Fruit fly (Drosophila melanogaster) whole organism, embryonic: ENCODE results near the gene pasi2.

Experiments used
- Atf-2 ChIP-seq: fragments of 200-800 bp; sonication (Bioruptor generic); optimal IDR thresholded peaks from 2 replicates; lab custom pipeline; 2016; ENCODE audit warnings: missing biosample characterization, missing genetic modification characterization
- Blimp-1 ChIP-seq: fragments of 200-800 bp; sonication (Bioruptor generic); optimal IDR thresholded peaks from 3 replicates; lab custom pipeline; 2018; ENCODE audit warnings: missing biosample characterization, missing genetic modification characterization, mild to moderate bottlenecking, moderate library complexity, missing genetic modification reagents
- CG10147 ChIP-seq: fragments of 200-800 bp; sonication (Bioruptor generic); optimal IDR thresholded peaks from 2 replicates; lab custom pipeline; 2019; ENCODE audit warnings: missing biosample characterization, mild to moderate bottlenecking, missing genetic modification characterization, moderate library complexity
- CG10366 ChIP-seq: fragments of 200-800 bp; sonication (Bioruptor generic); IDR thresholded peaks from 2 replicates; pipeline ENCODE4 v1.3.6; 2022; ENCODE audit warnings: missing biosample characterization, missing genetic modification characterization
- CG10543 ChIP-seq: fragments of 200-800 bp; sonication (Bioruptor generic); optimal IDR thresholded peaks from 3 replicates; lab custom pipeline; 2017; ENCODE audit warnings: missing biosample characterization, mild to moderate bottlenecking, missing genetic modification characterization, moderate library complexity
- CG11723 ChIP-seq: fragments of 200-800 bp; sonication (Bioruptor generic); optimal IDR thresholded peaks from 2 replicates; lab custom pipeline; 2017; ENCODE audit warnings: missing biosample characterization, mild to moderate bottlenecking, missing genetic modification characterization
- CG12659 ChIP-seq: fragments of 200-800 bp; sonication (Bioruptor generic); optimal IDR thresholded peaks from 3 replicates; lab custom pipeline; 2017; ENCODE audit warnings: mild to moderate bottlenecking, missing biosample characterization, missing genetic modification reagents, missing genetic modification characterization
- CG17186 ChIP-seq: fragments of 200-800 bp; sonication (Bioruptor generic); optimal IDR thresholded peaks from 3 replicates; lab custom pipeline; 2017; ENCODE audit warnings: missing biosample characterization, missing genetic modification reagents, missing genetic modification characterization
- CG17385 ChIP-seq: fragments of 200-800 bp; sonication (Bioruptor generic); optimal IDR thresholded peaks from 3 replicates; lab custom pipeline; 2018; ENCODE audit warnings: missing biosample characterization, mild to moderate bottlenecking, missing genetic modification characterization
- CG17802 ChIP-seq: fragments of 200-800 bp; sonication (Bioruptor generic); optimal IDR thresholded peaks from 2 replicates; lab custom pipeline; 2018; ENCODE audit warnings: missing biosample characterization, mild to moderate bottlenecking, missing genetic modification characterization, moderate library complexity
- CG2129 ChIP-seq: fragments of 200-800 bp; sonication (Bioruptor generic); IDR thresholded peaks from 2 replicates; pipeline ENCODE4 v1.3.6; 2022; ENCODE audit warnings: missing biosample characterization, missing genetic modification characterization; ENCODE audit not compliant: partially characterized antibody
- CG2875 ChIP-seq: fragments of 200-800 bp; sonication (Bioruptor generic); optimal IDR thresholded peaks from 2 replicates; lab custom pipeline; 2017; ENCODE audit warnings: missing biosample characterization, mild to moderate bottlenecking, missing genetic modification characterization, missing genetic modification reagents
- CG30020 ChIP-seq: fragments of 200-800 bp; optimal IDR thresholded peaks from 2 replicates; lab custom pipeline; 2019; ENCODE audit warnings: missing biosample characterization, mild to moderate bottlenecking, missing genetic modification characterization, moderate library complexity
- CG33213 ChIP-seq: fragments of 200-800 bp; sonication (Bioruptor generic); optimal IDR thresholded peaks from 3 replicates; lab custom pipeline; 2016; ENCODE audit warnings: missing biosample characterization, missing genetic modification characterization
- CG7357 ChIP-seq: fragments of 200-800 bp; sonication (Bioruptor generic); IDR thresholded peaks from 3 replicates; pipeline ENCODE4 v1.3.6; 2022; ENCODE audit warnings: missing biosample characterization, missing genetic modification characterization
- CG8281 ChIP-seq: fragments of 200-800 bp; sonication (Bioruptor generic); optimal IDR thresholded peaks from 2 replicates; lab custom pipeline; 2018; ENCODE audit warnings: missing biosample characterization, mild to moderate bottlenecking, missing genetic modification characterization, moderate library complexity
- CG8359 ChIP-seq: fragments of 200-800 bp; sonication (Bioruptor generic); optimal IDR thresholded peaks from 2 replicates; lab custom pipeline; 2017; ENCODE audit warnings: missing biosample characterization, mild to moderate bottlenecking, missing genetic modification characterization, borderline replicate concordance
- Chrac-16 ChIP-seq: fragments of 200-800 bp; sonication (Bioruptor generic); optimal IDR thresholded peaks from 3 replicates; lab custom pipeline; 2016; ENCODE audit warnings: missing biosample characterization, missing genetic modification characterization
- Dad ChIP-seq: fragments of 200-800 bp; sonication (Bioruptor generic); optimal IDR thresholded peaks from 3 replicates; lab custom pipeline; 2016; ENCODE audit warnings: missing biosample characterization, missing genetic modification characterization
- Dip2 ChIP-seq: fragments of 200-800 bp; sonication (Bioruptor generic); IDR thresholded peaks from 2 replicates; pipeline ENCODE4 v1.3.6; 2022; ENCODE audit warnings: missing biosample characterization, missing genetic modification characterization
- E2f2 ChIP-seq: fragments of 200-800 bp; sonication (Bioruptor generic); IDR thresholded peaks from 2 replicates; pipeline ENCODE4 v1.3.6; 2022; ENCODE audit warnings: missing biosample characterization, missing genetic modification characterization
- Hr51 ChIP-seq, 2 experiments: fragments of 200-800 bp; sonication (Bioruptor generic); optimal IDR thresholded peaks; 2 replicates in 1 of 2; 3 replicates in 1 of 2; lab custom pipeline; 2016 to 2018; ENCODE audit warnings: missing biosample characterization in 2 of 2, missing genetic modification characterization in 2 of 2, mild to moderate bottlenecking in 1 of 2, moderate library complexity in 1 of 2
- Hsf ChIP-seq: fragments of 200-800 bp; sonication (Bioruptor generic); optimal IDR thresholded peaks from 3 replicates; lab custom pipeline; 2016; ENCODE audit warnings: missing biosample characterization, missing genetic modification characterization
- Mad ChIP-seq: fragments of 200-800 bp; sonication (Bioruptor generic); optimal IDR thresholded peaks from 2 replicates; lab custom pipeline; 2016; ENCODE audit warnings: missing biosample characterization, missing genetic modification characterization
- Myb ChIP-seq: fragments of 200-800 bp; sonication (Bioruptor generic); optimal IDR thresholded peaks from 2 replicates; lab custom pipeline; 2016; ENCODE audit warnings: missing biosample characterization, missing genetic modification characterization
- NFAT ChIP-seq: fragments of 200-800 bp; sonication (Bioruptor generic); IDR thresholded peaks from 2 replicates; pipeline ENCODE4 v1.3.6; 2022; ENCODE audit warnings: missing biosample characterization, missing genetic modification characterization
- Nf-YB ChIP-seq: fragments of 200-800 bp; sonication (Bioruptor generic); optimal IDR thresholded peaks from 3 replicates; lab custom pipeline; 2019; ENCODE audit warnings: missing biosample characterization, mild to moderate bottlenecking, missing genetic modification characterization, moderate library complexity
- Rfx ChIP-seq: fragments of 200-800 bp; sonication (Bioruptor generic); IDR thresholded peaks from 2 replicates; pipeline ENCODE4 v1.3.6; 2022; ENCODE audit warnings: missing biosample characterization, missing genetic modification characterization
- Rx ChIP-seq: fragments of 200-800 bp; sonication (Bioruptor generic); IDR thresholded peaks from 2 replicates; pipeline ENCODE4 v1.3.6; 2022; ENCODE audit warnings: missing biosample characterization, missing genetic modification characterization
- Sry-β ChIP-seq: fragments of 200-800 bp; sonication (Bioruptor generic); optimal IDR thresholded peaks from 2 replicates; lab custom pipeline; 2018; ENCODE audit warnings: missing biosample characterization, mild to moderate bottlenecking, missing genetic modification characterization, moderate library complexity
- Vsx1 ChIP-seq: fragments of 200-800 bp; sonication (Bioruptor generic); optimal IDR thresholded peaks from 2 replicates; lab custom pipeline; 2017; ENCODE audit warnings: missing biosample characterization, mild to moderate bottlenecking, missing genetic modification characterization, missing genetic modification reagents
- Xbp1 ChIP-seq: fragments of 200-800 bp; sonication (Bioruptor generic); optimal IDR thresholded peaks from 3 replicates; lab custom pipeline; 2016; ENCODE audit warnings: missing biosample characterization, mild to moderate bottlenecking, missing genetic modification characterization
- ac ChIP-seq: fragments of 200-800 bp; sonication (Bioruptor generic); optimal IDR thresholded peaks from 3 replicates; lab custom pipeline; 2017; ENCODE audit warnings: missing biosample characterization, mild to moderate bottlenecking, missing genetic modification characterization
- ato ChIP-seq: fragments of 200-800 bp; sonication (Bioruptor generic); IDR thresholded peaks from 2 replicates; pipeline ENCODE4 v1.3.6; 2022; ENCODE audit warnings: missing biosample characterization, missing genetic modification characterization; ENCODE audit not compliant: partially characterized antibody
- cas ChIP-seq: fragments of 200-800 bp; sonication (Bioruptor generic); IDR thresholded peaks from 2 replicates; pipeline ENCODE4 v1.3.6; 2022; ENCODE audit warnings: missing biosample characterization, missing genetic modification characterization
- chif ChIP-seq, 2 experiments: fragments of 200-800 bp; sonication (Bioruptor generic); optimal IDR thresholded peaks; 3 replicates each; lab custom pipeline; 2016; ENCODE audit warnings: missing biosample characterization in 2 of 2, missing genetic modification characterization in 2 of 2
- croc ChIP-seq: fragments of 200-800 bp; sonication (Bioruptor generic); conservative IDR thresholded peaks from 3 replicates; pipeline ENCODE4 v1.3.6; 2022; ENCODE audit warnings: missing biosample characterization, missing genetic modification characterization
- da ChIP-seq: fragments of 200-800 bp; sonication (Bioruptor generic); optimal IDR thresholded peaks from 2 replicates; lab custom pipeline; 2016; ENCODE audit warnings: missing biosample characterization, missing genetic modification characterization
- dimm ChIP-seq: fragments of 200-800 bp; sonication (Bioruptor generic); IDR thresholded peaks from 2 replicates; pipeline ENCODE4 v1.3.6; 2022; ENCODE audit warnings: missing biosample characterization, missing genetic modification characterization
- eve ChIP-seq, 2 experiments: fragments of >200 bp; optimal IDR thresholded peaks; 2 replicates each; lab custom pipeline; 2017; ENCODE audit warnings: missing biosample characterization in 2 of 2, missing genetic modification characterization in 2 of 2
- exex ChIP-seq: fragments of 200-800 bp; sonication (Bioruptor generic); optimal IDR thresholded peaks from 4 replicates; lab custom pipeline; 2018; ENCODE audit warnings: missing biosample characterization, mild to moderate bottlenecking, missing genetic modification characterization, moderate library complexity
- fd102C ChIP-seq: fragments of 200-800 bp; sonication (Bioruptor generic); optimal IDR thresholded peaks from 2 replicates; lab custom pipeline; 2018; ENCODE audit warnings: missing biosample characterization, mild to moderate bottlenecking, missing genetic modification characterization, moderate library complexity
- fd64A ChIP-seq: fragments of 200-800 bp; sonication (Bioruptor generic); optimal IDR thresholded peaks from 3 replicates; lab custom pipeline; 2018; ENCODE audit warnings: missing biosample characterization, mild to moderate bottlenecking, missing genetic modification characterization
- gro ChIP-seq: fragments of 200-800 bp; sonication (Bioruptor generic); optimal IDR thresholded peaks from 2 replicates; lab custom pipeline; 2016; ENCODE audit warnings: missing biosample characterization, missing genetic modification characterization
- h ChIP-seq: fragments of >200 bp; optimal IDR thresholded peaks from 2 replicates; lab custom pipeline; 2017
- rib ChIP-seq: fragments of 200-800 bp; sonication (Bioruptor generic); IDR thresholded peaks from 2 replicates; pipeline ENCODE4 v1.3.6; 2022; ENCODE audit warnings: missing biosample characterization, missing genetic modification characterization
- scrt ChIP-seq: fragments of 200-800 bp; sonication (Bioruptor generic); optimal IDR thresholded peaks from 2 replicates; lab custom pipeline; 2018; ENCODE audit warnings: missing biosample characterization, mild to moderate bottlenecking, missing genetic modification characterization, moderate library complexity
- sna ChIP-seq: fragments of 200-800 bp; sonication (Bioruptor generic); IDR thresholded peaks from 2 replicates; pipeline ENCODE4 v1.3.6; 2022; ENCODE audit warnings: missing biosample characterization, missing genetic modification characterization; ENCODE audit not compliant: partially characterized antibody

pasi2 gene

DNA sequence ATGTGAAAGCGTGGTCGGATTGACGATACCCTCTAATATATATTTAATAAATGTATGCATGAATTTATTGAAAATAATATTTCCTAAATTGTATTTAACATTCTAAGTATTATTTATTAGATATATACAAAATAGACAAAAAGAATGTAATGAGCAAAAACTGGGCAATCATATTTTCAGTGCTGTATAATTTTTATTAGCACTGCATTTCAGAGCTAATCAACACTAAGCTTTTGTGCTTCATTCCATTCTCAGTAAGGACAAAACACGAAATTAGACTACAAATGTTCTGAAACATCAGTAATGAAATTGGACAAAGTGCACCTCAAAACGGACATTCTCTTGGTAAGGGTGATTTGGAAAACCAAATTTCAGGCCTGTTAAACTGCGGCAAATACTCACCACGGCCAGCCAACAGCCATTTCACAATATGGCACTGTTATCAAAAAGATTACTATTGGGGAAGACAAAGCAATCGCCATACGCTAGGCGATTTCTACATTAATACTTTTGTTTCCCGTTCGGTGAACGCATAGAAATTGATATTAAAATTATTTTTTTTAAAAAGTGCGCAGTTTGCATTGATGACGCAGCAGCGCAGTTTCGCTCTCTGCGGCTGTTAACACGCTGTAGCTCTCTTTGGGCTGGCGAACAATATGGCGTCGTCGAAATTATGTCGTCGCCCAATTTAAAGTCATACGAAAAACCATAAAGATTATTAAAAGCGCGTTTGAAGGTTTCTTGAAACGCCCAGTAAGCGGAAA lies 5.6 kb downstream of the pasi2 start (continued):
- peak; percentile 38 for TF ChIP-seq gro
- TF ChIP-seq ato = no peak
- peak; percentile 76 for TF ChIP-seq CG8281 (tag; lab: Kevin White, UChicago)
- TF ChIP-seq h = no peak
- TF ChIP-seq rib (GFP tag; lab: Robert Waterston, UW) = peak; percentile 66; the same call in 1 of the 2 replicates
- TF ChIP-seq CG30020 (tag; lab: Kevin White, UChicago) = peak; percentile 72
- TF ChIP-seq exex (tag; lab: Kevin White, UChicago) = peak; percentile 65
- no peak; the same call in 1 of the 2 replicates for TF ChIP-seq dimm (GFP tag; lab: Robert Waterston, UW)
- peak; percentile 70 for TF ChIP-seq CG7357 (GFP tag; lab: Robert Waterston, UW)
- TF ChIP-seq CG10366 (GFP tag; lab: Robert Waterston, UW) = peak; percentile 68
- TF ChIP-seq Hr51 (GFP tag; optimal IDR thresholded peaks at IDR 0.05; lab: Kevin White, UChicago) = peak; percentile 76 to 93
- TF ChIP-seq sna (GFP tag; lab: Robert Waterston, UW) = no peak
- TF ChIP-seq NFAT (GFP tag; lab: Robert Waterston, UW) = peak; percentile 63
- no peak for TF ChIP-seq CG2129
- peak; percentile 22 to 65 for TF ChIP-seq chif (GFP tag; optimal IDR thresholded peaks at IDR 0.05; lab: Kevin White, UChicago)
- peak; percentile 53 for TF ChIP-seq Atf-2
- TF ChIP-seq Dad (GFP tag; lab: Kevin White, UChicago) = peak; percentile 63
- peak; percentile 77 for TF ChIP-seq CG8359 (GFP tag; lab: Kevin White, UChicago)
- peak; percentile 80 for TF ChIP-seq CG11723 (GFP tag; lab: Kevin White, UChicago)
- peak; percentile 29 for TF ChIP-seq fd102C (GFP tag; lab: Kevin White, UChicago)
- peak; percentile 71 for TF ChIP-seq Hsf (GFP tag; lab: Kevin White, UChicago)
- peak in 1 of 2 experiments; percentile 93 for TF ChIP-seq eve (GFP tag; optimal IDR thresholded peaks at IDR 0.05; lab: Kevin White, UChicago)
- TF ChIP-seq Blimp-1 (GFP tag; lab: Kevin White, UChicago) = peak; percentile 83
- peak; percentile 92 for TF ChIP-seq CG10147 (GFP tag; lab: Kevin White, UChicago)
- TF ChIP-seq CG17186 (GFP tag; lab: Kevin White, UChicago) = peak; percentile 3
- TF ChIP-seq E2f2 (GFP tag; lab: Robert Waterston, UW) = peak; percentile 58; the same call in 1 of the 2 replicates
- peak; percentile 89 for TF ChIP-seq Rfx
- TF ChIP-seq Chrac-16 (GFP tag; lab: Kevin White, UChicago) = peak; percentile 87
- peak; percentile 84 for TF ChIP-seq CG10543 (GFP tag; lab: Kevin White, UChicago)
- peak; percentile 10 for TF ChIP-seq Sry-β
- no peak for TF ChIP-seq Dip2
- TF ChIP-seq CG12659 (GFP tag; lab: Kevin White, UChicago) = peak; percentile 94
- peak; percentile 43 for TF ChIP-seq fd64A
- TF ChIP-seq da (GFP tag; lab: Kevin White, UChicago) = peak; percentile 49
- peak; percentile 80 for TF ChIP-seq Vsx1 (GFP tag; lab: Kevin White, UChicago)
- peak; percentile 20 for TF ChIP-seq Mad (GFP tag; lab: Kevin White, UChicago)
- peak; percentile 55 for TF ChIP-seq CG17802 (tag; lab: Kevin White, UChicago)
- peak; percentile 82 for TF ChIP-seq Nf-YB (GFP tag; lab: Kevin White, UChicago)
- peak; percentile 56 for TF ChIP-seq cas (GFP tag; lab: Robert Waterston, UW)
- no peak for TF ChIP-seq ac (GFP tag; lab: Kevin White, UChicago)
- TF ChIP-seq Myb (GFP tag; lab: Kevin White, UChicago) = peak; percentile 51
- peak; percentile 58; the same call in 1 of the 2 replicates for TF ChIP-seq Rx (GFP tag; lab: Robert Waterston, UW)
- peak; percentile 60 for TF ChIP-seq croc (GFP tag; lab: Robert Waterston, UW)
- peak; percentile 86 for TF ChIP-seq scrt
- TF ChIP-seq CG2875 (GFP tag; lab: Kevin White, UChicago) = peak; percentile 78
- peak; percentile 31 for TF ChIP-seq CG33213 (GFP tag; lab: Kevin White, UChicago)
- peak; percentile 91 for TF ChIP-seq Xbp1
- peak; percentile 89 for TF ChIP-seq CG17385 (GFP tag; lab: Kevin White, UChicago)
